Fruit fly (Drosophila melanogaster): Measurements from ENCODE around the gene yata.

yata gene

DNA sequence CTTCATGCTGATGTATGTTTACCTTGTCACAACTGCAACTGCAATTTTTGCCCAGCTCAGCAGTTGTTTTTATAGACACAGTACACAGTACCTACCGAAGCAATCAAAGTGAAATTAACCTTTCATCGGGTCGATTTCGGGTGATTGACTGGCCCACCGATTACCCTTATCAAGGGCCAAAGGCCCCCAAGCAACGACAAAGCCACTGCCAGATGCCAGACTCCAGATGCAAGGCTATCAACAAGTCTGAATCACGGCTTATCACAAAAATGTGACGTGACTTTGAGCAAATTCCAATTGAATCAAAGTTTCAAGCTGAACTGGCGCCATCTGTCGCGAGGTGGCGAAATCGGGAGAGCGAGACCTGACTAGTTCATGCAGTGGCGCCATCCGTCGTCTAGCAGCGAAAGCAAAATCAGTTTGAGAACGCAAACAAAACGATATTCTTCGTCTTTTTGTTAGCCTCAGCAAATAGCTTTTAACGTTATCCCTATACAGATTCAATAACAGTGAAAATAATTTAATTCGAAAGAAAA lies 32.2 kb upstream of the yata start, which contains the start of gene Obp99b (continued):
- TF ChIP-seq Aef1 (GFP tag; IDR thresholded peaks at IDR 0.05): peak; percentile 58; the same call in 1 of the 3 replicates
- peak; percentile 88 for TF ChIP-seq CG10959 (GFP tag; IDR thresholded peaks at IDR 0.05)
- TF ChIP-seq CG9932 (GFP tag; IDR thresholded peaks at IDR 0.05): peak; percentile 74
- no peak; the same call in 1 of the 2 replicates for TF ChIP-seq ham (GFP tag; IDR thresholded peaks at IDR 0.05)
- TF ChIP-seq crol (GFP tag; IDR thresholded peaks at IDR 0.05): 0 out of 2 replicates have a peak, but pooled peaks have one; percentile 28
- peak; percentile 39 for TF ChIP-seq Max (GFP tag; optimal IDR thresholded peaks at IDR 0.05)
- TF ChIP-seq CG11723 (GFP tag; optimal IDR thresholded peaks at IDR 0.05): peak; percentile 70
- peak; percentile 75 for TF ChIP-seq CG13296 (GFP tag; optimal IDR thresholded peaks at IDR 0.05)
- peak; percentile 84 for TF ChIP-seq Antp (GFP tag; optimal IDR thresholded peaks at IDR 0.05)
- peak; percentile 15 for TF ChIP-seq zf30C (GFP tag; optimal IDR thresholded peaks at IDR 0.05)
- TF ChIP-seq CG8359 (GFP tag; optimal IDR thresholded peaks at IDR 0.05; ENCODE audit: borderline replicate concordance): peak; percentile 83
- TF ChIP-seq Abd-B (GFP tag; optimal IDR thresholded peaks at IDR 0.05): no peak
- TF ChIP-seq CG10462 (GFP tag; optimal IDR thresholded peaks at IDR 0.05): peak; percentile 9
- TF ChIP-seq CG4617 (GFP tag; optimal IDR thresholded peaks at IDR 0.05; ENCODE audit: borderline replicate concordance): peak; percentile 27
- TF ChIP-seq Vsx1 (GFP tag; optimal IDR thresholded peaks at IDR 0.05): peak; percentile 69
- peak; percentile 92 for TF ChIP-seq Ets65A (GFP tag)
- peak; percentile 9 for TF ChIP-seq Sry-δ (GFP tag; optimal IDR thresholded peaks at IDR 0.05)
- no peak for TF ChIP-seq cwo (GFP tag; optimal IDR thresholded peaks at IDR 0.05)
- TF ChIP-seq CG12299 (tag; optimal IDR thresholded peaks at IDR 0.05): peak; percentile 34
- no peak for TF ChIP-seq CG3726 (GFP tag; IDR thresholded peaks at IDR 0.05)
- peak; percentile 76 for TF ChIP-seq her (GFP tag; optimal IDR thresholded peaks at IDR 0.05)
- no peak for TF ChIP-seq cad (GFP tag; optimal IDR thresholded peaks at IDR 0.05)
- peak; percentile 80 for TF ChIP-seq CG13775 (GFP tag; optimal IDR thresholded peaks at IDR 0.05)
- peak; percentile 86 for TF ChIP-seq CG33213 (GFP tag; optimal IDR thresholded peaks at IDR 0.05)
- peak; percentile 91 for TF ChIP-seq Rfx (GFP tag; IDR thresholded peaks at IDR 0.05)
- peak; percentile 13 for TF ChIP-seq fu2 (GFP tag; optimal IDR thresholded peaks at IDR 0.05)
- peak; percentile 90 for TF ChIP-seq CG12219 (GFP tag; optimal IDR thresholded peaks at IDR 0.05)
- no peak for TF ChIP-seq sna (GFP tag; IDR thresholded peaks at IDR 0.05; ENCODE audit: partially characterized antibody)
- TF ChIP-seq gsb (GFP tag; IDR thresholded peaks at IDR 0.05): peak; percentile 63
- peak; percentile 76 to 78 for TF ChIP-seq bsh (GFP tag; optimal IDR thresholded peaks at IDR 0.05)
- TF ChIP-seq Fer3 (tag; optimal IDR thresholded peaks at IDR 0.05): peak; percentile 68
- TF ChIP-seq Deaf1 (tag; optimal IDR thresholded peaks at IDR 0.05): no peak
- TF ChIP-seq trem (tag; optimal IDR thresholded peaks at IDR 0.05): peak; percentile 46
- peak; percentile 70 for TF ChIP-seq CG6765 (GFP tag; optimal IDR thresholded peaks at IDR 0.05)
- peak; percentile 73 for TF ChIP-seq Jarid2 (GFP tag; optimal IDR thresholded peaks at IDR 0.05)
- TF ChIP-seq HmgD (GFP tag; optimal IDR thresholded peaks at IDR 0.05): peak; percentile 80
- TF ChIP-seq CG17385 (GFP tag; optimal IDR thresholded peaks at IDR 0.05): peak; percentile 69
- no peak for TF ChIP-seq Dfd (GFP tag; optimal IDR thresholded peaks at IDR 0.05)
- no peak for TF ChIP-seq ato (GFP tag; IDR thresholded peaks at IDR 0.05; ENCODE audit: partially characterized antibody)
- TF ChIP-seq lbe (GFP tag; optimal IDR thresholded peaks at IDR 0.05): no peak
- TF ChIP-seq CG32767 (GFP tag; IDR thresholded peaks at IDR 0.05): no peak; the same call in 1 of the 2 replicates
- 0 out of 2 replicates have a peak, but pooled peaks have one; percentile 18 for TF ChIP-seq CkIIα-i1 (GFP tag; IDR thresholded peaks at IDR 0.05)
- no peak for TF ChIP-seq CG15073 (GFP tag; optimal IDR thresholded peaks at IDR 0.05)
- TF ChIP-seq nau (GFP tag; optimal IDR thresholded peaks at IDR 0.05): peak; percentile 70
- peak; percentile 67 for TF ChIP-seq CG6854 (GFP tag; optimal IDR thresholded peaks at IDR 0.05)
- peak; percentile 85 for TF ChIP-seq Meics (GFP tag; optimal IDR thresholded peaks at IDR 0.05)
- TF ChIP-seq CG11085 (GFP tag; IDR thresholded peaks at IDR 0.05): peak; percentile 70
- TF ChIP-seq Hmr (GFP tag; optimal IDR thresholded peaks at IDR 0.05): peak; percentile 63
- TF ChIP-seq tx (GFP tag; optimal IDR thresholded peaks at IDR 0.05): peak; percentile 58
- TF ChIP-seq CG1529 (GFP tag; optimal IDR thresholded peaks at IDR 0.05): peak; percentile 83

Measured in whole organism, embryonic.